Fruit fly (Drosophila melanogaster): ENCODE data around the gene Gss2.

Gene Gss2

dm6 chrX:17887208-17887627 is 12.3 kb upstream of the Gss2 start, which contains the start of gene mnb (continued):
- TF ChIP-seq stwl (tag; optimal IDR thresholded peaks at IDR 0.05) (peak; percentile 37), Asciz (GFP tag; optimal IDR thresholded peaks at IDR 0.05) (no peak), kah (GFP tag; optimal IDR thresholded peaks at IDR 0.05) (no peak), Hmx (GFP tag; optimal IDR thresholded peaks at IDR 0.05) (no peak), HmgD (GFP tag; optimal IDR thresholded peaks at IDR 0.05) (peak; percentile 29), CG6813 (GFP tag; optimal IDR thresholded peaks at IDR 0.05) (no peak), CG15479 (GFP tag; optimal IDR thresholded peaks at IDR 0.05) (no peak), gfzf (GFP tag; optimal IDR thresholded peaks at IDR 0.05) (peak; percentile 55), tio (GFP tag; optimal IDR thresholded peaks at IDR 0.05) (no peak), klu (GFP tag; IDR thresholded peaks at IDR 0.05) (no peak), CG17186 (GFP tag; optimal IDR thresholded peaks at IDR 0.05) (peak; percentile 62), knrl (GFP tag; IDR thresholded peaks at IDR 0.05; ENCODE audit: partially characterized antibody) (peak; percentile 99), danr (GFP tag; IDR thresholded peaks at IDR 0.05) (no peak), gsb-n (tag; optimal IDR thresholded peaks at IDR 0.05) (no peak), trh (GFP tag; optimal IDR thresholded peaks at IDR 0.05) (no peak), vfl (GFP tag; optimal IDR thresholded peaks at IDR 0.05) (no peak), Max (GFP tag; optimal IDR thresholded peaks at IDR 0.05) (no peak), shn (GFP tag; optimal IDR thresholded peaks at IDR 0.05) (no peak), dan (GFP tag; IDR thresholded peaks at IDR 0.05) (no peak), Gsc (GFP tag; IDR thresholded peaks at IDR 0.05) (no peak), HmgZ (tag; optimal IDR thresholded peaks at IDR 0.05) (no peak), CG5953 (GFP tag; IDR thresholded peaks at IDR 0.05) (no peak), CG17359 (tag; optimal IDR thresholded peaks at IDR 0.05) (no peak), Dip3 (GFP tag; optimal IDR thresholded peaks at IDR 0.05) (no peak), ham (GFP tag; IDR thresholded peaks at IDR 0.05) (no peak), tll (GFP tag; optimal IDR thresholded peaks at IDR 0.05) (no peak), eve (GFP tag; optimal IDR thresholded peaks at IDR 0.05) (no peak), HLH3B (GFP tag; IDR thresholded peaks at IDR 0.05) (no peak), B-H1 (GFP tag; IDR thresholded peaks at IDR 0.05) (no peak), jumu (GFP tag; optimal IDR thresholded peaks at IDR 0.05) (no peak), caup (GFP tag; optimal IDR thresholded peaks at IDR 0.05; ENCODE audit: severe bottlenecking) (no peak), nerfin-1 (tag; optimal IDR thresholded peaks at IDR 0.05) (no peak), CG11456 (GFP tag; IDR thresholded peaks at IDR 0.05) (peak; percentile 8; the same call in 1 of the 3 replicates), Hr3 (GFP tag; optimal IDR thresholded peaks at IDR 0.05) (peak; percentile 30), CG18262 (tag; optimal IDR thresholded peaks at IDR 0.05) (no peak), hb (GFP tag; IDR thresholded peaks at IDR 0.05; ENCODE audit: partially characterized antibody) (peak; percentile 99), unc-4 (GFP tag; IDR thresholded peaks at IDR 0.05; ENCODE audit: partially characterized antibody) (peak; percentile 98), CG8924 (tag; optimal IDR thresholded peaks at IDR 0.05) (no peak), CkIIα-i1 (GFP tag; IDR thresholded peaks at IDR 0.05) (no peak), CG12155 (GFP tag; optimal IDR thresholded peaks at IDR 0.05) (no peak), CHES-1-like (GFP tag; optimal IDR thresholded peaks at IDR 0.05) (no peak), pfk (GFP tag; optimal IDR thresholded peaks at IDR 0.05) (no peak), CG14667 (GFP tag; IDR thresholded peaks at IDR 0.05) (no peak), CG1024 (GFP tag; IDR thresholded peaks at IDR 0.05) (no peak), p53 (GFP tag; optimal IDR thresholded peaks at IDR 0.05) (no peak), CG1529 (GFP tag; optimal IDR thresholded peaks at IDR 0.05) (no peak), ind (GFP tag; optimal IDR thresholded peaks at IDR 0.05) (peak; percentile 21), CG11504 (tag; optimal IDR thresholded peaks at IDR 0.05) (peak; percentile 17), Doc2 (GFP tag; IDR thresholded peaks at IDR 0.05) (no peak), CG7271 (tag; optimal IDR thresholded peaks at IDR 0.05) (no peak), peb (GFP tag; IDR thresholded peaks at IDR 0.05) (no peak), CG10959 (GFP tag; IDR thresholded peaks at IDR 0.05) (no peak)
